Fruit fly (Drosophila melanogaster) whole organism, prepupa: ENCODE results near the gene ct.

Experiments
- CG10631 ChIP-seq: fragments of 200-800 bp; sonication (Bioruptor generic); optimal IDR thresholded peaks from 2 replicates; lab custom pipeline; 2016; ENCODE audit warnings: missing biosample characterization, missing genetic modification characterization
- CG11294 ChIP-seq: fragments of 200-800 bp; sonication (Bioruptor generic); IDR thresholded peaks from 2 replicates; pipeline ENCODE4 v1.3.6; 2022; ENCODE audit warnings: missing biosample characterization, missing genetic modification characterization
- CG11762 ChIP-seq: fragments of 200-800 bp; sonication (Bioruptor generic); optimal IDR thresholded peaks from 3 replicates; lab custom pipeline; 2016; ENCODE audit warnings: missing biosample characterization, missing genetic modification characterization; ENCODE audit not compliant: insufficient read depth
- CG15336 ChIP-seq: fragments of 200-800 bp; sonication (Bioruptor generic); IDR thresholded peaks from 2 replicates; pipeline ENCODE4 v1.3.6; 2022; ENCODE audit warnings: missing biosample characterization, missing genetic modification characterization
- CG1621 ChIP-seq: fragments of 200-800 bp; sonication (Bioruptor generic); optimal IDR thresholded peaks from 3 replicates; lab custom pipeline; 2018; ENCODE audit warnings: missing biosample characterization, mild to moderate bottlenecking, missing genetic modification characterization
- CG16779 ChIP-seq: fragments of 200-800 bp; sonication (Bioruptor generic); optimal IDR thresholded peaks from 3 replicates; lab custom pipeline; 2017; ENCODE audit warnings: missing biosample characterization, mild to moderate bottlenecking, missing genetic modification characterization
- CG3032 ChIP-seq: fragments of 200-800 bp; optimal IDR thresholded peaks from 2 replicates; lab custom pipeline; 2019; ENCODE audit warnings: missing biosample characterization, mild to moderate bottlenecking, missing genetic modification characterization, moderate library complexity
- CG31627 ChIP-seq: fragments of 200-800 bp; sonication (Bioruptor generic); optimal IDR thresholded peaks from 3 replicates; lab custom pipeline; 2016; ENCODE audit warnings: missing biosample characterization, missing genetic modification characterization
- CG34406 ChIP-seq: fragments of 200-800 bp; sonication (Bioruptor generic); optimal IDR thresholded peaks from 3 replicates; lab custom pipeline; 2016; ENCODE audit warnings: missing biosample characterization, missing genetic modification characterization
- CG6163 ChIP-seq: fragments of 200-800 bp; sonication (Bioruptor generic); IDR thresholded peaks from 3 replicates; pipeline ENCODE4 v1.3.6; 2022; ENCODE audit warnings: missing biosample characterization, missing genetic modification characterization
- CG6792 ChIP-seq: fragments of 200-800 bp; sonication (Bioruptor generic); optimal IDR thresholded peaks from 3 replicates; lab custom pipeline; 2016; ENCODE audit warnings: missing biosample characterization, missing genetic modification characterization
- CG6854 ChIP-seq: fragments of 200-800 bp; sonication (Bioruptor generic); optimal IDR thresholded peaks from 2 replicates; lab custom pipeline; 2017; ENCODE audit warnings: missing biosample characterization, mild to moderate bottlenecking, missing genetic modification characterization
- CG7368 ChIP-seq: fragments of 200-800 bp; sonication (Bioruptor generic); optimal IDR thresholded peaks from 3 replicates; lab custom pipeline; 2016; ENCODE audit warnings: missing biosample characterization, missing genetic modification characterization
- CG8119 ChIP-seq: fragments of 200-800 bp; sonication (Bioruptor generic); IDR thresholded peaks from 3 replicates; pipeline ENCODE4 v1.3.6; 2022; ENCODE audit warnings: missing biosample characterization, missing genetic modification characterization
- CG8319 ChIP-seq: fragments of 200-800 bp; sonication (Bioruptor generic); optimal IDR thresholded peaks from 3 replicates; lab custom pipeline; 2016; ENCODE audit warnings: missing biosample characterization, missing genetic modification characterization
- CG9139 ChIP-seq: fragments of 200-800 bp; sonication (Bioruptor generic); optimal IDR thresholded peaks from 3 replicates; lab custom pipeline; 2017; ENCODE audit warnings: missing biosample characterization, mild to moderate bottlenecking, missing genetic modification characterization
- Eip75B ChIP-seq: fragments of 200-800 bp; sonication (Bioruptor generic); optimal IDR thresholded peaks from 3 replicates; lab custom pipeline; 2016; ENCODE audit warnings: missing biosample characterization, missing genetic modification characterization
- Eip78C ChIP-seq: fragments of 200-800 bp; sonication (Bioruptor generic); peaks from one replicate; lab custom pipeline; 2016; ENCODE audit warnings: missing biosample characterization, missing genetic modification characterization
- Eip93F ChIP-seq: fragments of 200-800 bp; sonication (Bioruptor generic); optimal IDR thresholded peaks from 2 replicates; lab custom pipeline; 2016; ENCODE audit warnings: missing biosample characterization, mild to moderate bottlenecking, missing genetic modification characterization
- Ets21C ChIP-seq: fragments of 200-800 bp; sonication (Bioruptor generic); optimal IDR thresholded peaks from 3 replicates; lab custom pipeline; 2016; ENCODE audit warnings: missing biosample characterization, missing genetic modification characterization
- Ets96B ChIP-seq: fragments of 200-800 bp; optimal IDR thresholded peaks from 2 replicates; lab custom pipeline; 2019; ENCODE audit warnings: missing biosample characterization, mild to moderate bottlenecking, missing genetic modification characterization, moderate library complexity
- Gug ChIP-seq: fragments of 200-800 bp; sonication (Bioruptor generic); IDR thresholded peaks from 2 replicates; pipeline ENCODE4 v1.3.6; 2022; ENCODE audit warnings: missing biosample characterization, missing genetic modification characterization
- Hr38 ChIP-seq: sonication (Bioruptor generic); optimal IDR thresholded peaks from 2 replicates; lab custom pipeline; 2016; ENCODE audit warnings: missing biosample characterization, missing genetic modification characterization
- Hr39 ChIP-seq: fragments of 200-800 bp; sonication (Bioruptor generic); optimal IDR thresholded peaks from 2 replicates; lab custom pipeline; 2016; ENCODE audit warnings: missing biosample characterization, missing genetic modification characterization
- Lpt ChIP-seq: fragments of 200-800 bp; sonication (Bioruptor generic); optimal IDR thresholded peaks from 3 replicates; lab custom pipeline; 2016; ENCODE audit warnings: missing biosample characterization, missing genetic modification characterization
- Met ChIP-seq: fragments of 200-800 bp; sonication (Bioruptor generic); optimal IDR thresholded peaks from 3 replicates; lab custom pipeline; 2016; ENCODE audit warnings: missing biosample characterization, missing genetic modification characterization
- Smox ChIP-seq: fragments of 200-800 bp; sonication (Bioruptor generic); optimal IDR thresholded peaks from 3 replicates; lab custom pipeline; 2016; ENCODE audit warnings: missing biosample characterization, missing genetic modification characterization
- Sox102F ChIP-seq: fragments of 200-800 bp; sonication (Bioruptor generic); optimal IDR thresholded peaks from 2 replicates; lab custom pipeline; 2016; ENCODE audit warnings: missing biosample characterization, mild to moderate bottlenecking, missing genetic modification characterization
- Sox14 ChIP-seq: fragments of 200-800 bp; sonication (Bioruptor generic); optimal IDR thresholded peaks from 3 replicates; lab custom pipeline; 2016; ENCODE audit warnings: missing biosample characterization, missing genetic modification characterization
- Sox15 ChIP-seq: fragments of 200-800 bp; sonication (Bioruptor generic); optimal IDR thresholded peaks from 3 replicates; lab custom pipeline; 2016; ENCODE audit warnings: missing biosample characterization, missing genetic modification characterization
- achi ChIP-seq: fragments of 200-800 bp; sonication (Bioruptor generic); optimal IDR thresholded peaks from 3 replicates; lab custom pipeline; 2016; ENCODE audit warnings: missing biosample characterization, missing genetic modification characterization
- acj6 ChIP-seq: fragments of 200-800 bp; sonication (Bioruptor generic); optimal IDR thresholded peaks from 3 replicates; lab custom pipeline; 2016; ENCODE audit warnings: missing biosample characterization, missing genetic modification characterization
- cyc ChIP-seq: fragments of 200-800 bp; sonication (Bioruptor generic); optimal IDR thresholded peaks from 3 replicates; lab custom pipeline; 2016; ENCODE audit warnings: missing biosample characterization, missing genetic modification characterization
- dsx ChIP-seq: fragments of 200-800 bp; optimal IDR thresholded peaks from 3 replicates; lab custom pipeline; 2019; ENCODE audit warnings: missing biosample characterization, mild to moderate bottlenecking, missing genetic modification characterization, moderate library complexity; ENCODE audit not compliant: poor library complexity, severe bottlenecking
- eg ChIP-seq: fragments of 200-800 bp; sonication (Bioruptor generic); IDR thresholded peaks from 3 replicates; pipeline ENCODE4 v1.3.6; 2022; ENCODE audit warnings: missing biosample characterization, missing genetic modification characterization
- esn ChIP-seq: fragments of 200-800 bp; sonication (Bioruptor generic); optimal IDR thresholded peaks from 2 replicates; lab custom pipeline; 2016; ENCODE audit warnings: missing biosample characterization, mild to moderate bottlenecking, missing genetic modification characterization, moderate library complexity
- fd59A ChIP-seq: fragments of 200-800 bp; sonication (Bioruptor generic); optimal IDR thresholded peaks from 2 replicates; lab custom pipeline; 2017; ENCODE audit warnings: missing biosample characterization, mild to moderate bottlenecking, missing genetic modification characterization, missing genetic modification reagents
- fd85E ChIP-seq: fragments of 200-800 bp; sonication (Bioruptor generic); optimal IDR thresholded peaks from 3 replicates; lab custom pipeline; 2016; ENCODE audit warnings: missing biosample characterization, missing genetic modification characterization
- fkh ChIP-seq: fragments of 200-800 bp; sonication (Bioruptor generic); optimal IDR thresholded peaks from 3 replicates; lab custom pipeline; 2017; ENCODE audit warnings: missing biosample characterization, mild to moderate bottlenecking, missing genetic modification characterization, moderate library complexity
- lz ChIP-seq: fragments of 200-800 bp; sonication (Bioruptor generic); optimal IDR thresholded peaks from 3 replicates; lab custom pipeline; 2016; ENCODE audit warnings: missing biosample characterization, missing genetic modification characterization
- net ChIP-seq: fragments of 200-800 bp; sonication (Bioruptor generic); optimal IDR thresholded peaks from 3 replicates; lab custom pipeline; 2016; ENCODE audit warnings: missing biosample characterization, missing genetic modification characterization
- pdm3 ChIP-seq: fragments of 200-800 bp; sonication (Bioruptor generic); optimal IDR thresholded peaks from 3 replicates; lab custom pipeline; 2016; ENCODE audit warnings: missing biosample characterization, missing genetic modification characterization
- salr ChIP-seq, 2 experiments: fragments of 200-800 bp; sonication (Bioruptor generic); optimal IDR thresholded peaks; 3 replicates each; lab custom pipeline; 2016 to 2018; ENCODE audit warnings: missing biosample characterization in 2 of 2, missing genetic modification characterization in 2 of 2, mild to moderate bottlenecking in 1 of 2
- ss ChIP-seq, 2 experiments: fragments of 200-800 bp; sonication (Bioruptor generic); optimal IDR thresholded peaks; 2 replicates in 1 of 2; 3 replicates in 1 of 2; lab custom pipeline; 2017 to 2018; ENCODE audit warnings: mild to moderate bottlenecking in 2 of 2, missing biosample characterization in 2 of 2, missing genetic modification characterization in 2 of 2, moderate library complexity in 1 of 2
- svp ChIP-seq: fragments of 200-800 bp; sonication (Bioruptor generic); peaks from one replicate; lab custom pipeline; 2016; ENCODE audit warnings: missing biosample characterization, missing genetic modification characterization
- vri ChIP-seq: fragments of 200-800 bp; sonication (Bioruptor generic); optimal IDR thresholded peaks from 3 replicates; lab custom pipeline; 2016; ENCODE audit warnings: missing biosample characterization, mild to moderate bottlenecking, missing genetic modification characterization

ct gene

dm6 chrX:7562622-7563021, 45.6 kb upstream of the ct start:
- TF ChIP-seq CG6792 (no peak), Sox102F (GFP tag; lab: Kevin White, UChicago) (peak; percentile 30), CG6163 (peak; percentile 33; the same call in 1 of the 3 replicates), eg (0 out of 3 replicates have a peak, but pooled peaks have one; percentile 9), CG31627 (GFP tag; lab: Kevin White, UChicago) (peak; percentile 11), esn (GFP tag; lab: Kevin White, UChicago) (peak; percentile 12), lz (GFP tag; lab: Kevin White, UChicago) (peak; percentile 12), net (no peak), CG10631 (GFP tag; lab: Kevin White, UChicago) (no peak), Ets21C (GFP tag; lab: Kevin White, UChicago) (no peak), Eip78C (peak; percentile 42), Met (GFP tag; lab: Kevin White, UChicago) (peak; percentile 22), ss (GFP tag; optimal IDR thresholded peaks at IDR 0.05; lab: Kevin White, UChicago) (no peak), svp (GFP tag; lab: Kevin White, UChicago) (peak; percentile 73), Hr39 (GFP tag; lab: Kevin White, UChicago) (peak; percentile 31), cyc (GFP tag; lab: Kevin White, UChicago) (peak; percentile 5), Eip75B (GFP tag; lab: Kevin White, UChicago) (no peak), Smox (GFP tag; lab: Kevin White, UChicago) (no peak)

dm6 chrX:7568320-7568719, 39.9 kb upstream of the ct start:
- TF ChIP-seq Smox (GFP tag; lab: Kevin White, UChicago) (no peak), pdm3 (no peak), Sox14 (no peak), achi (no peak), Eip75B (GFP tag; lab: Kevin White, UChicago) (no peak), Sox102F (GFP tag; lab: Kevin White, UChicago) (no peak), CG1621 (no peak), salr (GFP tag; optimal IDR thresholded peaks at IDR 0.05; lab: Kevin White, UChicago) (no peak), svp (GFP tag; lab: Kevin White, UChicago) (peak; percentile 3)

- TF ChIP-seq pdm3 (no peak), fkh (no peak), esn (GFP tag; lab: Kevin White, UChicago) (no peak), CG15336 (GFP tag; lab: Robert Waterston, UW) (no peak), Ets96B (tag; lab: Kevin White, UChicago) (no peak), eg (no peak), Eip78C (no peak), dsx (GFP tag; lab: Kevin White, UChicago) (no peak), Eip93F (GFP tag; lab: Kevin White, UChicago) (no peak), Ets21C (GFP tag; lab: Kevin White, UChicago) (no peak), CG8319 (GFP tag; lab: Kevin White, UChicago) (no peak), CG11294 (GFP tag; lab: Robert Waterston, UW) (no peak), CG6854 (GFP tag; lab: Kevin White, UChicago) (no peak), fd85E (no peak), CG9139 (no peak)
Observed at dm6 chrX:7569708-7570107, 38.5 kb upstream of the ct start.

- TF ChIP-seq ss (GFP tag; optimal IDR thresholded peaks at IDR 0.05; lab: Kevin White, UChicago) (peak; percentile 27 to 35), CG34406 (GFP tag; lab: Kevin White, UChicago) (peak; percentile 49), Hr39 (GFP tag; lab: Kevin White, UChicago) (peak; percentile 6), dsx (GFP tag; lab: Kevin White, UChicago) (peak; percentile 29), Ets96B (tag; lab: Kevin White, UChicago) (peak; percentile 65), CG16779 (tag; lab: Kevin White, UChicago) (no peak), CG8119 (GFP tag; lab: Robert Waterston, UW) (peak; percentile 49; the same call in 2 of the 3 replicates), CG1621 (peak; percentile 37), fd59A (peak; percentile 11), Sox15 (GFP tag; lab: Kevin White, UChicago) (no peak), Hr38 (GFP tag; lab: Kevin White, UChicago) (no peak), Ets21C (GFP tag; lab: Kevin White, UChicago) (no peak), CG3032 (tag; lab: Kevin White, UChicago) (peak; percentile 45), CG6792 (peak; percentile 56), Lpt (no peak), acj6 (peak; percentile 44), CG7368 (peak; percentile 58), vri (GFP tag; lab: Kevin White, UChicago) (no peak), CG9139 (peak; percentile 31), Met (GFP tag; lab: Kevin White, UChicago) (peak; percentile 57), Smox (GFP tag; lab: Kevin White, UChicago) (peak; percentile 43), eg (no peak), Gug (GFP tag; lab: Robert Waterston, UW) (no peak), CG11762 (no peak)
Observed at dm6 chrX:7571200-7571599, 37.0 kb upstream of the ct start.
